Worm (Caenorhabditis elegans): ENCODE data around the gene Y54F10AM.8.

Y54F10AM.8 gene

ce11 chrIII:2507938-2508337, at the start of gene Y54F10AM.8:
Y54F10AM.8 (minus strand) TSS chrIII:2507972.
- no peak for TF ChIP-seq unc-62 (GFP tag; optimal IDR thresholded peaks at IDR 0.05)
- no peak for TF ChIP-seq lsy-2 (tag; optimal IDR thresholded peaks at IDR 0.05)
- TF ChIP-seq ceh-43 (GFP tag; optimal IDR thresholded peaks at IDR 0.05), result no peak
- TF ChIP-seq elt-1 (tag; optimal IDR thresholded peaks at IDR 0.05; ENCODE audit: borderline replicate concordance, insufficient read depth), result no peak
- no peak for TF ChIP-seq unc-39 (tag; optimal IDR thresholded peaks at IDR 0.05)
- no peak for TF ChIP-seq zip-8 (tag; optimal IDR thresholded peaks at IDR 0.05)
- TF ChIP-seq cnd-1 (tag; optimal IDR thresholded peaks at IDR 0.05), result no peak
- no peak for TF ChIP-seq pha-4 (tag; optimal IDR thresholded peaks at IDR 0.05)
- no peak for TF ChIP-seq ceh-83 (GFP tag; optimal IDR thresholded peaks at IDR 0.05)
- no peak for TF ChIP-seq sptf-1 (tag; optimal IDR thresholded peaks at IDR 0.05)
- TF ChIP-seq ces-1 (GFP tag; optimal IDR thresholded peaks at IDR 0.05), result no peak
- no peak for TF ChIP-seq nhr-2 (tag; optimal IDR thresholded peaks at IDR 0.05)
- no peak for TF ChIP-seq M03D4.4 (tag; optimal IDR thresholded peaks at IDR 0.05)

- no peak for TF ChIP-seq pha-4 (tag; optimal IDR thresholded peaks at IDR 0.05)
- TF ChIP-seq mls-2 (tag; optimal IDR thresholded peaks at IDR 0.05), result no peak
- no peak for TF ChIP-seq unc-120 (tag; optimal IDR thresholded peaks at IDR 0.05; ENCODE audit: poor library complexity, severe bottlenecking)
These were observed 45.8 kb upstream of the Y54F10AM.8 start for ce11 chrIII:2553579-2553978.

ce11 chrIII:2552382-2552781, 44.6 kb upstream of the Y54F10AM.8 start:
- TF ChIP-seq ces-1 (GFP tag; optimal IDR thresholded peaks at IDR 0.05), result peak; percentile 93
- no peak for TF ChIP-seq nhr-76 (tag; optimal IDR thresholded peaks at IDR 0.05)

- peak; percentile 94 for TF ChIP-seq zip-8 (tag; optimal IDR thresholded peaks at IDR 0.05)
- no peak for TF ChIP-seq sem-2 (GFP tag; optimal IDR thresholded peaks at IDR 0.05)
These were observed 44.2 kb upstream of the Y54F10AM.8 start for ce11 chrIII:2551981-2552380.

ce11 chrIII:2549620-2550019, 41.8 kb upstream of the Y54F10AM.8 start, which contains the start of gene feh-1:
feh-1 (plus strand) TSS chrIII:2549920.
- no peak for TF ChIP-seq pha-4 (tag; optimal IDR thresholded peaks at IDR 0.05)
- no peak for TF ChIP-seq M03D4.4 (tag; optimal IDR thresholded peaks at IDR 0.05)

- TF ChIP-seq M03D4.4 (tag; optimal IDR thresholded peaks at IDR 0.05), result no peak
- TF ChIP-seq zip-8 (tag; optimal IDR thresholded peaks at IDR 0.05), result no peak
- no peak for TF ChIP-seq unc-62 (GFP tag; optimal IDR thresholded peaks at IDR 0.05)
- TF ChIP-seq unc-39 (tag; optimal IDR thresholded peaks at IDR 0.05), result no peak
- TF ChIP-seq pha-4 (tag; optimal IDR thresholded peaks at IDR 0.05), result no peak
These were observed 38.5 kb upstream of the Y54F10AM.8 start for ce11 chrIII:2546298-2546697.

ce11 chrIII:2540520-2540919, 32.7 kb upstream of the Y54F10AM.8 start:
- TF ChIP-seq ceh-83 (GFP tag; optimal IDR thresholded peaks at IDR 0.05), result no peak
- no peak for TF ChIP-seq nhr-12 (tag; optimal IDR thresholded peaks at IDR 0.05)
- TF ChIP-seq zip-8 (tag; optimal IDR thresholded peaks at IDR 0.05), result no peak
- no peak for TF ChIP-seq flh-1 (GFP tag; optimal IDR thresholded peaks at IDR 0.05)
- no peak for TF ChIP-seq ztf-11 (tag; optimal IDR thresholded peaks at IDR 0.05)
- TF ChIP-seq drap-1 (GFP tag; optimal IDR thresholded peaks at IDR 0.05), result no peak
- no peak for TF ChIP-seq lsy-2 (tag; optimal IDR thresholded peaks at IDR 0.05)
- TF ChIP-seq elt-1 (tag; optimal IDR thresholded peaks at IDR 0.05; ENCODE audit: borderline replicate concordance, insufficient read depth), result no peak
- no peak for TF ChIP-seq unc-120 (tag; optimal IDR thresholded peaks at IDR 0.05; ENCODE audit: poor library complexity, severe bottlenecking)
- no peak for TF ChIP-seq blmp-1 (tag; optimal IDR thresholded peaks at IDR 0.05)
- TF ChIP-seq cnd-1 (tag; optimal IDR thresholded peaks at IDR 0.05), result no peak
- TF ChIP-seq tbx-8 (GFP tag; optimal IDR thresholded peaks at IDR 0.05), result no peak
- no peak for TF ChIP-seq lin-13 (tag; optimal IDR thresholded peaks at IDR 0.05)
- TF ChIP-seq nhr-28 (tag; optimal IDR thresholded peaks at IDR 0.05), result no peak
- TF ChIP-seq mep-1 (tag; optimal IDR thresholded peaks at IDR 0.05), result no peak

ce11 chrIII:2535122-2535521, 27.4 kb upstream of the Y54F10AM.8 start:
- TF ChIP-seq ceh-39 (tag; optimal IDR thresholded peaks at IDR 0.05), result no peak
- no peak for TF ChIP-seq pha-4 (tag; optimal IDR thresholded peaks at IDR 0.05)
- no peak for TF ChIP-seq nhr-12 (tag; optimal IDR thresholded peaks at IDR 0.05)
- TF ChIP-seq lin-13 (tag; optimal IDR thresholded peaks at IDR 0.05), result no peak
- peak; percentile 37 for TF ChIP-seq ces-1 (GFP tag; optimal IDR thresholded peaks at IDR 0.05)
- peak; percentile 65 for TF ChIP-seq sptf-1 (tag; optimal IDR thresholded peaks at IDR 0.05)
- TF ChIP-seq mls-2 (tag; optimal IDR thresholded peaks at IDR 0.05), result peak; percentile 60
- TF ChIP-seq cnd-1 (tag; optimal IDR thresholded peaks at IDR 0.05), result peak; percentile 89
- no peak for TF ChIP-seq mab-5 (tag; optimal IDR thresholded peaks at IDR 0.05)
- TF ChIP-seq elt-3 (tag; optimal IDR thresholded peaks at IDR 0.05), result no peak
- peak; percentile 35 for TF ChIP-seq sem-2 (GFP tag; optimal IDR thresholded peaks at IDR 0.05)
- no peak for TF ChIP-seq snpc-4 (tag; optimal IDR thresholded peaks at IDR 0.05)
- TF ChIP-seq bed-3 (GFP tag; optimal IDR thresholded peaks at IDR 0.05), result no peak
- TF ChIP-seq mep-1 (tag; optimal IDR thresholded peaks at IDR 0.05), result peak; percentile 38
- no peak for TF ChIP-seq tbx-8 (GFP tag; optimal IDR thresholded peaks at IDR 0.05)
- no peak for TF ChIP-seq unc-39 (tag; optimal IDR thresholded peaks at IDR 0.05)
- TF ChIP-seq drap-1 (GFP tag; optimal IDR thresholded peaks at IDR 0.05), result peak; percentile 49
- TF ChIP-seq unc-62 (GFP tag; optimal IDR thresholded peaks at IDR 0.05), result no peak
- no peak for TF ChIP-seq lsy-2 (tag; optimal IDR thresholded peaks at IDR 0.05)
